Worm (Caenorhabditis elegans) whole organism, L1 larva: ENCODE results near the gene F59B10.6.

Experiments used
- C04F5.9 ChIP-seq: sonication (generic microtip); optimal IDR thresholded peaks from 2 replicates; lab custom pipeline; 2016; ENCODE audit warnings: missing genetic modification characterization, missing compliant biosample characterization
- F16B12.6 ChIP-seq: fragments of 150-350 bp; optimal IDR thresholded peaks from 2 replicates; lab custom pipeline; 2014; ENCODE audit warnings: missing biosample characterization, missing genetic modification characterization
- aha-1 ChIP-seq: fragments of 150-350 bp; optimal IDR thresholded peaks from 2 replicates; lab custom pipeline; 2014; ENCODE audit warnings: missing biosample characterization, missing genetic modification characterization
- alr-1 ChIP-seq: fragments of 200-800 bp; sonication (Bioruptor generic); optimal IDR thresholded peaks from 2 replicates; lab custom pipeline; 2018; ENCODE audit warnings: borderline replicate concordance, mild to moderate bottlenecking, missing genetic modification characterization, missing compliant biosample characterization
- ama-1 ChIP-seq: fragments of 150-350 bp; optimal IDR thresholded peaks from 2 replicates; lab custom pipeline; 2014
- blmp-1 ChIP-seq: fragments of 150-350 bp; optimal IDR thresholded peaks from 2 replicates; lab custom pipeline; 2014; ENCODE audit warnings: missing biosample characterization, missing genetic modification characterization
- ceh-63 ChIP-seq: fragments of 200-800 bp; sonication (Bioruptor generic); optimal IDR thresholded peaks from 2 replicates; lab custom pipeline; 2018; ENCODE audit warnings: mild to moderate bottlenecking, missing genetic modification characterization, missing compliant biosample characterization
- ceh-88 ChIP-seq: fragments of 200-800 bp; sonication (Bioruptor generic); IDR thresholded peaks from 2 replicates; pipeline ENCODE4 v1.3.6; 2022; ENCODE audit warnings: missing genetic modification characterization, missing compliant biosample characterization
- ces-1 ChIP-seq: fragments of 150-350 bp; optimal IDR thresholded peaks from 2 replicates; lab custom pipeline; 2014; ENCODE audit warnings: missing biosample characterization, missing genetic modification reagents, missing genetic modification characterization
- dsc-1 ChIP-seq: sonication (generic microtip); optimal IDR thresholded peaks from 2 replicates; lab custom pipeline; 2016; ENCODE audit warnings: mild to moderate bottlenecking, missing genetic modification characterization, missing compliant biosample characterization
- efl-1 ChIP-seq, 4 experiments: fragments of 150-350 bp; optimal IDR thresholded peaks in 3 of 4; peaks in 1 of 4; 1 replicate in 1 of 4; 2 replicates in 3 of 4; lab custom pipeline; 2014; ENCODE audit warnings: missing biosample characterization in 2 of 4, missing genetic modification characterization in 2 of 4, missing genetic modification reagents in 2 of 4
- elt-2 ChIP-seq: sonication (generic microtip); optimal IDR thresholded peaks from 2 replicates; lab custom pipeline; 2016; ENCODE audit warnings: missing genetic modification characterization, mild to moderate bottlenecking, inconsistent platforms, missing compliant biosample characterization, missing genetic modification reagents
- ets-5 ChIP-seq: fragments of 200-800 bp; sonication (Bioruptor generic); IDR thresholded peaks from 2 replicates; pipeline ENCODE4 v1.3.6; 2022; ENCODE audit warnings: missing genetic modification characterization, missing compliant biosample characterization
- fkh-10 ChIP-seq: sonication (generic microtip); optimal IDR thresholded peaks from 2 replicates; lab custom pipeline; 2017; ENCODE audit warnings: missing biosample characterization, missing genetic modification reagents, missing genetic modification characterization
- fkh-4 ChIP-seq: sonication (generic microtip); optimal IDR thresholded peaks from 2 replicates; lab custom pipeline; 2016; ENCODE audit warnings: missing compliant biosample characterization, missing genetic modification characterization, borderline replicate concordance
- fkh-8 ChIP-seq: sonication (generic microtip); optimal IDR thresholded peaks from 2 replicates; lab custom pipeline; 2016; ENCODE audit warnings: mild to moderate bottlenecking, missing genetic modification characterization, missing compliant biosample characterization
- fos-1 ChIP-seq: fragments of 150-350 bp; optimal IDR thresholded peaks from 2 replicates; lab custom pipeline; 2014; ENCODE audit warnings: missing biosample characterization, missing genetic modification characterization
- grh-1 ChIP-seq: fragments of 200-800 bp; sonication (Bioruptor generic); IDR thresholded peaks from 2 replicates; pipeline ENCODE4 v1.3.6; 2022; ENCODE audit warnings: missing genetic modification reagents, missing genetic modification characterization, missing compliant biosample characterization
- hlh-17 ChIP-seq: fragments of 200-800 bp; sonication (Bioruptor generic); optimal IDR thresholded peaks from 2 replicates; lab custom pipeline; 2018; ENCODE audit warnings: missing genetic modification characterization, mild to moderate bottlenecking, missing compliant biosample characterization, moderate library complexity, borderline replicate concordance
- hpl-2 ChIP-seq: fragments of 150-350 bp; optimal IDR thresholded peaks from 2 replicates; lab custom pipeline; 2014; ENCODE audit warnings: missing biosample characterization, missing genetic modification reagents, missing genetic modification characterization
- isw-1 ChIP-seq: fragments of 200-800 bp; sonication (Bioruptor generic); IDR thresholded peaks from 2 replicates; pipeline ENCODE4 v1.3.6; 2022; ENCODE audit warnings: missing genetic modification characterization, missing compliant biosample characterization
- jun-1 ChIP-seq: fragments of 150-350 bp; optimal IDR thresholded peaks from 2 replicates; lab custom pipeline; 2014; ENCODE audit warnings: missing biosample characterization, missing genetic modification reagents, missing genetic modification characterization
- lin-14 ChIP-seq: fragments of 200-800 bp; sonication (Bioruptor generic); optimal IDR thresholded peaks from 2 replicates; lab custom pipeline; 2018; ENCODE audit warnings: mild to moderate bottlenecking, missing genetic modification characterization, moderate library complexity, missing compliant biosample characterization
- lin-15B ChIP-seq: fragments of 150-350 bp; sonication (generic microtip); optimal IDR thresholded peaks from 3 replicates; lab custom pipeline; 2014; ENCODE audit warnings: missing biosample characterization, missing genetic modification characterization
- lsy-2 ChIP-seq, 2 experiments: fragments of 150-350 bp; optimal IDR thresholded peaks; 2 replicates each; lab custom pipeline; 2014; ENCODE audit warnings: missing biosample characterization in 2 of 2, missing genetic modification characterization in 2 of 2
- mdl-1 ChIP-seq, 2 experiments: fragments of 150-350 bp; optimal IDR thresholded peaks; 2 replicates each; lab custom pipeline; 2014 to 2017; ENCODE audit warnings: missing biosample characterization in 2 of 2, missing genetic modification characterization in 2 of 2, inconsistent platforms in 1 of 2
- mef-2 ChIP-seq: fragments of 150-350 bp; optimal IDR thresholded peaks from 2 replicates; lab custom pipeline; 2014; ENCODE audit warnings: missing biosample characterization, missing genetic modification characterization
- mep-1 ChIP-seq: fragments of 150-350 bp; optimal IDR thresholded peaks from 2 replicates; lab custom pipeline; 2014; ENCODE audit warnings: missing biosample characterization, missing genetic modification characterization
- nhr-11 ChIP-seq: fragments of 150-350 bp; optimal IDR thresholded peaks from 2 replicates; lab custom pipeline; 2014; ENCODE audit warnings: missing biosample characterization, missing genetic modification characterization
- nhr-12 ChIP-seq: sonication (generic microtip); optimal IDR thresholded peaks from 2 replicates; lab custom pipeline; 2017; ENCODE audit warnings: missing biosample characterization, missing genetic modification characterization
- nhr-20 ChIP-seq: sonication (generic microtip); optimal IDR thresholded peaks from 2 replicates; lab custom pipeline; 2016; ENCODE audit warnings: mild to moderate bottlenecking, missing genetic modification characterization, missing compliant biosample characterization
- nhr-237 ChIP-seq: fragments of 150-350 bp; optimal IDR thresholded peaks from 2 replicates; lab custom pipeline; 2014; ENCODE audit warnings: missing biosample characterization, missing genetic modification characterization
- nhr-28 ChIP-seq: fragments of 150-350 bp; optimal IDR thresholded peaks from 2 replicates; lab custom pipeline; 2014; ENCODE audit warnings: missing biosample characterization, missing genetic modification characterization
- nhr-71 ChIP-seq: sonication (generic microtip); optimal IDR thresholded peaks from 2 replicates; lab custom pipeline; 2016; ENCODE audit warnings: mild to moderate bottlenecking, missing genetic modification characterization, moderate library complexity, missing compliant biosample characterization
- nhr-77 ChIP-seq: fragments of 150-350 bp; optimal IDR thresholded peaks from 2 replicates; lab custom pipeline; 2014; ENCODE audit warnings: missing biosample characterization, missing genetic modification characterization
- nhr-85 ChIP-seq: sonication (generic microtip); peaks from one replicate; lab custom pipeline; 2016; ENCODE audit warnings: missing genetic modification characterization, inconsistent platforms, missing compliant biosample characterization
- nhr-90 ChIP-seq: sonication (generic microtip); optimal IDR thresholded peaks from 2 replicates; lab custom pipeline; 2016; ENCODE audit warnings: mild to moderate bottlenecking, missing genetic modification characterization, missing compliant biosample characterization; ENCODE audit not compliant: poor library complexity
- pax-3 ChIP-seq: fragments of 200-800 bp; sonication (Bioruptor generic); optimal IDR thresholded peaks from 2 replicates; lab custom pipeline; 2018; ENCODE audit warnings: mild to moderate bottlenecking, missing genetic modification characterization, moderate library complexity, missing compliant biosample characterization
- skn-1 ChIP-seq: fragments of 150-350 bp; optimal IDR thresholded peaks from 2 replicates; lab custom pipeline; 2014; ENCODE audit warnings: missing biosample characterization, missing genetic modification characterization
- snpc-4 ChIP-seq: fragments of 150-350 bp; optimal IDR thresholded peaks from 2 replicates; lab custom pipeline; 2014; ENCODE audit warnings: missing biosample characterization, missing genetic modification characterization
- sox-4 ChIP-seq: sonication (generic microtip); optimal IDR thresholded peaks from 2 replicates; lab custom pipeline; 2016; ENCODE audit warnings: missing genetic modification characterization, missing compliant biosample characterization
- tbx-2 ChIP-seq: sonication (generic microtip); optimal IDR thresholded peaks from 2 replicates; lab custom pipeline; 2016; ENCODE audit warnings: missing genetic modification characterization, missing compliant biosample characterization
- unc-30 ChIP-seq: sonication (generic microtip); optimal IDR thresholded peaks from 2 replicates; lab custom pipeline; 2017; ENCODE audit warnings: missing biosample characterization, missing genetic modification characterization
- unc-62 ChIP-seq: fragments of 150-350 bp; optimal IDR thresholded peaks from 2 replicates; lab custom pipeline; 2014; ENCODE audit warnings: missing biosample characterization, missing genetic modification reagents, missing genetic modification characterization
- unc-86 ChIP-seq: sonication (generic microtip); optimal IDR thresholded peaks from 2 replicates; lab custom pipeline; 2016; ENCODE audit warnings: missing genetic modification characterization, missing compliant biosample characterization
- vab-15 ChIP-seq: sonication (generic microtip); optimal IDR thresholded peaks from 2 replicates; lab custom pipeline; 2017; ENCODE audit warnings: missing genotype, mild to moderate bottlenecking, missing genetic modification characterization, missing compliant biosample characterization
- xbp-1 ChIP-seq: sonication (generic microtip); optimal IDR thresholded peaks from 2 replicates; lab custom pipeline; 2016; ENCODE audit warnings: missing genetic modification characterization, missing compliant biosample characterization
- ztf-11 ChIP-seq, 2 experiments: sonication (generic microtip); optimal IDR thresholded peaks; 2 replicates each; lab custom pipeline; 2016 to 2017; ENCODE audit warnings: missing genetic modification characterization in 2 of 2, missing biosample characterization in 1 of 2, missing compliant biosample characterization in 1 of 2
- ztf-4 ChIP-seq: fragments of 150-350 bp; optimal IDR thresholded peaks from 2 replicates; lab custom pipeline; 2014; ENCODE audit warnings: missing biosample characterization, missing genetic modification characterization

Gene F59B10.6

DNA sequence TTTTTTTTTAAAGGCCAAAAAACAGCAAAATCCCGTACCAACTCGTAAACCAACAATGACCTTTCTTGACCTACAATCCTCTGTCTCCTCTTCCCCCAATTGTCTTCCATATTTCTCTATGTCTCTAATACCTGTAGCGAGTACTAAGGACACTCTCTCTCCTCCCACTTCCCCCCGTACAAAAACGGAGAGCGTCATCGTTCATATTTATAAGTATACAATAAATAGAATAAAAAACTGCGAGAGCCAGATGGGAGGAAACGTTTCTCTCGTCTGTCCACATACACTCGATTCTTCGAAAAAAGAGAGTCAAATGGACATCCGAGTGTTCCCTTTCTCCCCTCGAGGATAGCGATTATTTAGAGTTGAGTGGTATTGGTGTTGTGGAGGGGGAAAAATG lies 19.5 kb downstream of the F59B10.6 start:
- TF ChIP-seq nhr-71 (tag; lab: Kevin White, UChicago) (peak; percentile 23), aha-1 (tag; lab: Kevin White, UChicago) (no peak), ces-1 (no peak), F16B12.6 (tag; lab: Kevin White, UChicago) (no peak), dsc-1 (tag; lab: Kevin White, UChicago) (no peak), lin-14 (GFP tag; lab: Kevin White, UChicago) (peak; percentile 57), ceh-63 (GFP tag; lab: Kevin White, UChicago) (no peak), nhr-12 (tag; lab: Kevin White, UChicago) (no peak), skn-1 (tag; lab: Kevin White, UChicago) (no peak), nhr-85 (peak; percentile 30), nhr-77 (tag; lab: Kevin White, UChicago) (peak; percentile 28), efl-1 (optimal IDR thresholded peaks at IDR 0.05; lab: Kevin White, UChicago) (no peak), efl-1 (GFP tag; optimal IDR thresholded peaks at IDR 0.05 in 1 of 2; lab: Kevin White, UChicago) (peak in 1 of 2 experiments; percentile 1), ztf-11 (tag; optimal IDR thresholded peaks at IDR 0.05; lab: Kevin White, UChicago) (no peak), sox-4 (tag; lab: Kevin White, UChicago) (no peak), mef-2 (no peak), nhr-90 (tag; lab: Kevin White, UChicago) (no peak), nhr-20 (peak; percentile 13), nhr-11 (tag; lab: Kevin White, UChicago) (no peak), blmp-1 (peak; percentile 62), hlh-17 (GFP tag; lab: Kevin White, UChicago) (no peak), mep-1 (tag; lab: Kevin White, UChicago) (peak; percentile 40), lsy-2 (tag; optimal IDR thresholded peaks at IDR 0.05; lab: Kevin White, UChicago) (peak in 1 of 2 experiments; percentile 19), elt-2 (tag; lab: Kevin White, UChicago) (no peak), ztf-4 (tag; lab: Kevin White, UChicago) (no peak), grh-1 (no peak)

DNA sequence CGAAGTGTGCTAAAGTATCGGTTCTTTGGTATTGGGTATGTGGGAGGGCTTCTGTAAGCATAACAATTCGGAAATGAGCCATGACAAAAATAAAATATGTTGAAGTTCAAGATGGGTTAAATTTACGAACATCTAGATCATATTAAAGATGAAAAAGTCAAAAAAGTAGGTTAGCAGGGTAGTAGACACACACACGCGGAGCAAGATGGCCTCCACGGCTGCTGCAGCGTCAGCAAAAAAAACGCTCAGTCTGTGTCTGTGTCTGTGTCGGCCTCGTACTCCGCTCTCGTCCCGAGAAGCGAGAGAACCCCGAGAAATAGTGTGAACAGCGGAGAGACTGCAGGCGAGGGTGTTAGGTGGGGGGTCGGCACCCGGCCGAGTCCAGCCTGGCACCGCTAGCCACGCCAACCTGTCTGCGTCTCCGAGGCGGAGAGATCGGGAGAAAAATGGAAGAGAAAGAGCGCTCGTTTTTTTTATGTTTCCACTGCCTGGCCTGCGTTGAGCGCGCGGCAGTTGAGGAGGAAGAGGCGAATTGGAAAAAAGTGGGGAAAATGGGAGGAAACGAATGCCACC lies 21.7 kb downstream of the F59B10.6 start, which contains the start of gene myrf-1:
Gene myrf-1 (minus strand): TSS at position 51 of the 573 bp plus-strand sequence.
- peak; percentile 80 for TF ChIP-seq ztf-4 (tag; lab: Kevin White, UChicago)
- TF ChIP-seq F16B12.6 (tag; lab: Kevin White, UChicago): peak; percentile 13
- no peak for TF ChIP-seq fkh-4 (tag; lab: Kevin White, UChicago)
- TF ChIP-seq pax-3: peak; percentile 37
- TF ChIP-seq fkh-10: peak; percentile 66
- peak in 1 of 2 experiments; percentile 75 for TF ChIP-seq ztf-11 (tag; optimal IDR thresholded peaks at IDR 0.05; lab: Kevin White, UChicago)
- peak; percentile 54 for TF ChIP-seq sox-4 (tag; lab: Kevin White, UChicago)
- TF ChIP-seq blmp-1: peak; percentile 73
- peak; percentile 91 for TF ChIP-seq nhr-71 (tag; lab: Kevin White, UChicago)
- no peak for TF ChIP-seq hpl-2 (GFP tag; lab: Kevin White, UChicago)
- peak; percentile 73 for TF ChIP-seq unc-86 (tag; lab: Kevin White, UChicago)
- TF ChIP-seq ceh-88 (GFP tag; lab: Robert Waterston, UW): no peak
- TF ChIP-seq mdl-1 (tag; optimal IDR thresholded peaks at IDR 0.05; lab: Kevin White, UChicago): peak in 1 of 2 experiments; percentile 83
- peak; percentile 90 for TF ChIP-seq fkh-8
- no peak for TF ChIP-seq alr-1 (tag; lab: Kevin White, UChicago)
- peak; percentile 84 for TF ChIP-seq nhr-11 (tag; lab: Kevin White, UChicago)
- peak; percentile 64 for TF ChIP-seq grh-1
- TF ChIP-seq fos-1 (tag; lab: Kevin White, UChicago): peak; percentile 30
- peak; percentile 21 for TF ChIP-seq aha-1 (tag; lab: Kevin White, UChicago)
- no peak for TF ChIP-seq unc-30 (tag; lab: Kevin White, UChicago)
- no peak for TF ChIP-seq C04F5.9
- TF ChIP-seq tbx-2 (tag; lab: Kevin White, UChicago): peak; percentile 85
- TF ChIP-seq xbp-1 (tag; lab: Kevin White, UChicago): peak; percentile 70
- no peak for TF ChIP-seq ets-5
- no peak for TF ChIP-seq unc-62 (GFP tag; lab: Kevin White, UChicago)
- peak; percentile 92 for TF ChIP-seq jun-1 (tag; lab: Kevin White, UChicago)
- no peak for TF ChIP-seq vab-15 (tag; lab: Kevin White, UChicago)
- TF ChIP-seq nhr-237: peak; percentile 51
- peak; percentile 73 for TF ChIP-seq nhr-90 (tag; lab: Kevin White, UChicago)
- no peak for TF ChIP-seq ama-1 (lab: Kevin White, UChicago)
- peak; percentile 66 for TF ChIP-seq isw-1
- no peak for TF ChIP-seq nhr-28 (tag; lab: Kevin White, UChicago)
- peak; percentile 15 for TF ChIP-seq lin-15B (tag; lab: Kevin White, UChicago)
- peak; percentile 75 for TF ChIP-seq nhr-77 (tag; lab: Kevin White, UChicago)
- TF ChIP-seq efl-1 (optimal IDR thresholded peaks at IDR 0.05; lab: Kevin White, UChicago): peak; percentile 72 to 79
- TF ChIP-seq efl-1 (GFP tag; optimal IDR thresholded peaks at IDR 0.05 in 1 of 2; lab: Kevin White, UChicago): peak; percentile 55 to 91
- TF ChIP-seq snpc-4 (tag; lab: Kevin White, UChicago): peak; percentile 48
